Fruit fly (Drosophila melanogaster) whole organism, embryonic: Measurements from ENCODE around the gene Tsp74F.
A peak's percentile ranks its signal among the peaks of the same experiment; 100 is the strongest.

Source experiments
- CG4707 ChIP-seq: fragments of 200-800 bp; sonication (Bioruptor generic); optimal IDR thresholded peaks from 2 replicates; lab custom pipeline; 2018; ENCODE audit warnings: missing biosample characterization, mild to moderate bottlenecking, missing genetic modification characterization, moderate library complexity
- CG6254 ChIP-seq: fragments of 200-800 bp; sonication (Bioruptor generic); optimal IDR thresholded peaks from 3 replicates; lab custom pipeline; 2017; ENCODE audit warnings: mild to moderate bottlenecking, missing biosample characterization, missing genetic modification reagents, missing genetic modification characterization
- D19B ChIP-seq: fragments of 200-800 bp; sonication (Bioruptor generic); optimal IDR thresholded peaks from 2 replicates; lab custom pipeline; 2017; ENCODE audit warnings: missing biosample characterization, mild to moderate bottlenecking, missing genetic modification characterization
- hkb ChIP-seq, 2 experiments: fragments of 200-800 bp in 1 of 2; fragments of >200 bp in 1 of 2; sonication (Bioruptor generic) in 1 of 2; IDR thresholded peaks in 1 of 2; optimal IDR thresholded peaks in 1 of 2; 2 replicates each; pipeline versions ENCODE4 v1.3.6 to Lab custom; 2017 to 2022; ENCODE audit warnings: missing biosample characterization in 1 of 2, missing genetic modification characterization in 1 of 2
- pfk ChIP-seq: fragments of 200-800 bp; sonication (Bioruptor generic); optimal IDR thresholded peaks from 2 replicates; lab custom pipeline; 2018; ENCODE audit warnings: missing biosample characterization, mild to moderate bottlenecking, missing genetic modification characterization, moderate library complexity
- sisA ChIP-seq: fragments of 200-800 bp; sonication (Bioruptor generic); IDR thresholded peaks from 2 replicates; pipeline ENCODE4 v1.3.6; 2022; ENCODE audit warnings: missing biosample characterization, missing genetic modification characterization
- vvl ChIP-seq: fragments of 200-800 bp; sonication (Bioruptor generic); IDR thresholded peaks from 2 replicates; pipeline ENCODE4 v1.3.6; 2022; ENCODE audit warnings: missing biosample characterization, missing genetic modification characterization
- zen2 ChIP-seq: fragments of 200-800 bp; sonication (Bioruptor generic); IDR thresholded peaks from 3 replicates; pipeline ENCODE4 v1.3.6; 2022; ENCODE audit warnings: missing biosample characterization, missing genetic modification characterization; ENCODE audit not compliant: partially characterized antibody

- TF ChIP-seq zen2: no peak
- no peak for TF ChIP-seq D19B (GFP tag; lab: Kevin White, UChicago)
- peak; percentile 20; the same call in 1 of the 2 replicates for TF ChIP-seq vvl
- no peak for TF ChIP-seq hkb (optimal IDR thresholded peaks at IDR 0.05; lab: Kevin White, UChicago)
- 0 out of 2 replicates have a peak, but pooled peaks have one; percentile 27 for TF ChIP-seq hkb (GFP tag; IDR thresholded peaks at IDR 0.05; lab: Robert Waterston, UW)
- no peak for TF ChIP-seq sisA (GFP tag; lab: Robert Waterston, UW)
- TF ChIP-seq CG4707 (GFP tag; lab: Kevin White, UChicago): no peak
- TF ChIP-seq pfk (GFP tag; lab: Kevin White, UChicago): no peak
- TF ChIP-seq CG6254 (GFP tag; lab: Kevin White, UChicago): no peak
Measured at dm6 chr3L:17846169-17846981, 49.3 kb downstream of the Tsp74F start, which contains the start of the genes MED19 and CG7430.
